Fruit fly (Drosophila melanogaster) whole organism, embryonic: ENCODE measurements around the gene numb.

Experiments used
- Blimp-1 ChIP-seq: fragments of 200-800 bp; sonication (Bioruptor generic); optimal IDR thresholded peaks from 3 replicates; lab custom pipeline; 2018; ENCODE audit warnings: missing biosample characterization, missing genetic modification characterization, mild to moderate bottlenecking, moderate library complexity, missing genetic modification reagents
- CG11695 ChIP-seq: fragments of 200-800 bp; sonication (Bioruptor generic); IDR thresholded peaks from 3 replicates; pipeline ENCODE4 v1.3.6; 2022; ENCODE audit warnings: missing biosample characterization, missing genetic modification characterization
- CG12769 ChIP-seq: fragments of 200-800 bp; sonication (Bioruptor generic); optimal IDR thresholded peaks from 2 replicates; lab custom pipeline; 2019; ENCODE audit warnings: missing biosample characterization, mild to moderate bottlenecking, missing genetic modification characterization, moderate library complexity
- CG17186 ChIP-seq: fragments of 200-800 bp; sonication (Bioruptor generic); optimal IDR thresholded peaks from 3 replicates; lab custom pipeline; 2017; ENCODE audit warnings: missing biosample characterization, missing genetic modification reagents, missing genetic modification characterization
- CG1792 ChIP-seq: fragments of 200-800 bp; sonication (Bioruptor generic); optimal IDR thresholded peaks from 2 replicates; lab custom pipeline; 2016; ENCODE audit warnings: missing biosample characterization, missing genetic modification characterization
- CG31441 ChIP-seq: fragments of 200-800 bp; sonication (Bioruptor generic); IDR thresholded peaks from 2 replicates; pipeline ENCODE4 v1.3.6; 2022; ENCODE audit warnings: missing biosample characterization, missing genetic modification characterization
- CG42726 ChIP-seq: fragments of 200-800 bp; sonication (Bioruptor generic); IDR thresholded peaks from 2 replicates; pipeline ENCODE4 v1.3.6; 2022; ENCODE audit warnings: missing biosample characterization, missing genetic modification characterization; ENCODE audit not compliant: partially characterized antibody
- CG4282 ChIP-seq: fragments of 200-800 bp; sonication (Bioruptor generic); optimal IDR thresholded peaks from 2 replicates; lab custom pipeline; 2016; ENCODE audit warnings: missing biosample characterization, missing genetic modification characterization
- CG4730 ChIP-seq: fragments of 200-800 bp; sonication (Bioruptor generic); IDR thresholded peaks from 2 replicates; pipeline ENCODE4 v1.3.6; 2022; ENCODE audit warnings: missing biosample characterization, missing genetic modification characterization
- CG6765 ChIP-seq: fragments of 200-800 bp; sonication (Bioruptor generic); optimal IDR thresholded peaks from 3 replicates; lab custom pipeline; 2017; ENCODE audit warnings: missing biosample characterization, mild to moderate bottlenecking, missing genetic modification characterization
- CG6813 ChIP-seq: fragments of 200-800 bp; sonication (Bioruptor generic); optimal IDR thresholded peaks from 2 replicates; lab custom pipeline; 2017; ENCODE audit warnings: missing biosample characterization, missing genetic modification characterization, mild to moderate bottlenecking, moderate library complexity, missing genetic modification reagents
- CoRest ChIP-seq: fragments of 200-800 bp; sonication (Bioruptor generic); optimal IDR thresholded peaks from 3 replicates; lab custom pipeline; 2018; ENCODE audit warnings: missing biosample characterization, mild to moderate bottlenecking, missing genetic modification characterization, moderate library complexity
- D19A ChIP-seq: fragments of 200-800 bp; optimal IDR thresholded peaks from 3 replicates; lab custom pipeline; 2019; ENCODE audit warnings: missing biosample characterization, mild to moderate bottlenecking, missing genetic modification characterization, moderate library complexity
- Kr ChIP-seq: fragments of 200-800 bp; sonication (Bioruptor generic); optimal IDR thresholded peaks from 2 replicates; lab custom pipeline; 2017; ENCODE audit warnings: missing biosample characterization, mild to moderate bottlenecking, missing genetic modification characterization
- MTF-1 ChIP-seq: fragments of 200-800 bp; sonication (Bioruptor generic); optimal IDR thresholded peaks from 2 replicates; lab custom pipeline; 2018; ENCODE audit warnings: missing biosample characterization, mild to moderate bottlenecking, missing genetic modification characterization, borderline replicate concordance
- Mrtf ChIP-seq: fragments of 200-800 bp; sonication (Bioruptor generic); IDR thresholded peaks from 3 replicates; pipeline ENCODE4 v1.3.6; 2022; ENCODE audit warnings: missing biosample characterization, missing genetic modification characterization
- Oli ChIP-seq: fragments of 200-800 bp; sonication (Bioruptor generic); optimal IDR thresholded peaks from 2 replicates; lab custom pipeline; 2018; ENCODE audit warnings: missing biosample characterization, mild to moderate bottlenecking, missing genetic modification characterization, moderate library complexity
- Optix ChIP-seq: fragments of 200-800 bp; sonication (Bioruptor generic); IDR thresholded peaks from 3 replicates; pipeline ENCODE4 v1.3.6; 2022; ENCODE audit warnings: missing biosample characterization, missing genetic modification characterization
- Sox102F ChIP-seq: fragments of 200-800 bp; sonication (Bioruptor generic); optimal IDR thresholded peaks from 2 replicates; lab custom pipeline; 2018; ENCODE audit warnings: missing biosample characterization, mild to moderate bottlenecking, missing genetic modification characterization, moderate library complexity
- Stat92E ChIP-seq, 3 experiments: fragments of >200 bp in 2 of 3; fragments of 200-800 bp in 1 of 3; sonication (Bioruptor generic) in 1 of 3; optimal IDR thresholded peaks; 2 replicates each; lab custom pipeline; 2017 to 2019; ENCODE audit warnings: missing biosample characterization in 3 of 3, missing genetic modification characterization in 3 of 3, mild to moderate bottlenecking in 1 of 3, moderate library complexity in 1 of 3
- ase ChIP-seq: fragments of 200-800 bp; sonication (Bioruptor generic); IDR thresholded peaks from 3 replicates; pipeline ENCODE4 v1.3.6; 2022; ENCODE audit warnings: missing biosample characterization, missing genetic modification characterization
- bsh ChIP-seq, 2 experiments: fragments of 200-800 bp; sonication (Bioruptor generic); optimal IDR thresholded peaks; 2 replicates each; lab custom pipeline; 2017 to 2018; ENCODE audit warnings: mild to moderate bottlenecking in 2 of 2, missing biosample characterization in 2 of 2, missing genetic modification characterization in 2 of 2, moderate library complexity in 1 of 2
- dmrt99B ChIP-seq: fragments of 200-800 bp; sonication (Bioruptor generic); optimal IDR thresholded peaks from 2 replicates; lab custom pipeline; 2018; ENCODE audit warnings: missing biosample characterization, mild to moderate bottlenecking, missing genetic modification characterization, moderate library complexity
- dpn ChIP-seq, 2 experiments: fragments of 200-800 bp; sonication (Bioruptor generic); optimal IDR thresholded peaks; 3 replicates each; lab custom pipeline; 2016; ENCODE audit warnings: missing biosample characterization in 2 of 2, missing genetic modification characterization in 2 of 2
- ems ChIP-seq: fragments of 200-800 bp; sonication (Bioruptor generic); optimal IDR thresholded peaks from 3 replicates; lab custom pipeline; 2016; ENCODE audit warnings: missing biosample characterization, missing genetic modification characterization
- gem ChIP-seq: fragments of 200-800 bp; sonication (Bioruptor generic); optimal IDR thresholded peaks from 2 replicates; lab custom pipeline; 2019; ENCODE audit warnings: missing biosample characterization, mild to moderate bottlenecking, missing genetic modification characterization, moderate library complexity
- gfzf ChIP-seq: fragments of 200-800 bp; sonication (Bioruptor generic); optimal IDR thresholded peaks from 2 replicates; lab custom pipeline; 2016; ENCODE audit warnings: missing biosample characterization, mild to moderate bottlenecking, missing genetic modification characterization, moderate library complexity
- hbn ChIP-seq: fragments of 200-800 bp; sonication (Bioruptor generic); IDR thresholded peaks from 2 replicates; pipeline ENCODE4 v1.3.6; 2022; ENCODE audit warnings: missing biosample characterization, missing genetic modification characterization; ENCODE audit not compliant: partially characterized antibody
- inv ChIP-seq: fragments of 200-800 bp; sonication (Bioruptor generic); IDR thresholded peaks from 2 replicates; pipeline ENCODE4 v1.3.6; 2022; ENCODE audit warnings: missing biosample characterization, missing genetic modification characterization; ENCODE audit not compliant: partially characterized antibody
- lilli ChIP-seq: fragments of 200-800 bp; sonication (Bioruptor generic); optimal IDR thresholded peaks from 3 replicates; lab custom pipeline; 2016; ENCODE audit warnings: missing biosample characterization, missing genetic modification characterization
- lola ChIP-seq, 3 experiments: fragments of >200 bp in 2 of 3; fragments of 200-800 bp in 1 of 3; sonication (Bioruptor generic) in 1 of 3; optimal IDR thresholded peaks; 2 replicates each; lab custom pipeline; 2017 to 2019; ENCODE audit warnings: missing biosample characterization in 3 of 3, missing genetic modification characterization in 3 of 3, mild to moderate bottlenecking in 1 of 3, moderate library complexity in 1 of 3
- mld ChIP-seq: fragments of 200-800 bp; sonication (Bioruptor generic); IDR thresholded peaks from 3 replicates; pipeline ENCODE4 v1.3.6; 2022; ENCODE audit warnings: missing biosample characterization, missing genetic modification characterization; ENCODE audit not compliant: partially characterized antibody
- oc ChIP-seq: fragments of 200-800 bp; sonication (Bioruptor generic); optimal IDR thresholded peaks from 2 replicates; lab custom pipeline; 2018; ENCODE audit warnings: missing biosample characterization, mild to moderate bottlenecking, missing genetic modification characterization, moderate library complexity
- otp ChIP-seq: fragments of 200-800 bp; sonication (Bioruptor generic); IDR thresholded peaks from 3 replicates; pipeline ENCODE4, ENCODE4 v1.3.6; 2022; ENCODE audit warnings: missing biosample characterization, missing genetic modification characterization
- pb ChIP-seq: fragments of 200-800 bp; sonication (Bioruptor generic); optimal IDR thresholded peaks from 3 replicates; lab custom pipeline; 2016; ENCODE audit warnings: missing biosample characterization, missing genetic modification characterization
- ranshi ChIP-seq: fragments of 200-800 bp; sonication (Bioruptor generic); IDR thresholded peaks from 2 replicates; pipeline ENCODE4 v1.3.6; 2022; ENCODE audit warnings: missing biosample characterization, missing genetic modification characterization
- slbo ChIP-seq: fragments of 200-800 bp; sonication (Bioruptor generic); IDR thresholded peaks from 2 replicates; pipeline ENCODE4 v1.3.6; 2022; ENCODE audit warnings: missing biosample characterization, missing genetic modification characterization
- trem ChIP-seq: fragments of 200-800 bp; optimal IDR thresholded peaks from 3 replicates; lab custom pipeline; 2019; ENCODE audit warnings: missing biosample characterization, mild to moderate bottlenecking, missing genetic modification characterization, moderate library complexity
- tx ChIP-seq: fragments of 200-800 bp; sonication (Bioruptor generic); optimal IDR thresholded peaks from 2 replicates; lab custom pipeline; 2016; ENCODE audit warnings: missing biosample characterization, missing genetic modification characterization
- vfl ChIP-seq: fragments of 200-800 bp; sonication (Bioruptor generic); optimal IDR thresholded peaks from 2 replicates; lab custom pipeline; 2016; ENCODE audit warnings: missing biosample characterization, missing genetic modification characterization
- vvl ChIP-seq: fragments of 200-800 bp; sonication (Bioruptor generic); IDR thresholded peaks from 2 replicates; pipeline ENCODE4 v1.3.6; 2022; ENCODE audit warnings: missing biosample characterization, missing genetic modification characterization

numb gene

dm6 chr2L:9505372-9506103 is 68.3 kb downstream of the numb start (continued):
- TF ChIP-seq ase (GFP tag; lab: Robert Waterston, UW) (0 out of 3 replicates have a peak, but pooled peaks have one; percentile 10), Oli (tag; lab: Kevin White, UChicago) (peak; percentile 29), Optix (GFP tag; lab: Robert Waterston, UW) (no peak), CG6765 (GFP tag; lab: Kevin White, UChicago) (no peak), slbo (GFP tag; lab: Robert Waterston, UW) (no peak), CG42726 (GFP tag; lab: Robert Waterston, UW) (no peak), CG12769 (no peak), gem (tag; lab: Kevin White, UChicago) (peak; percentile 53), bsh (GFP tag; optimal IDR thresholded peaks at IDR 0.05; lab: Kevin White, UChicago) (peak in 1 of 2 experiments; percentile 44), oc (peak; percentile 30), gfzf (no peak), ranshi (GFP tag; lab: Robert Waterston, UW) (no peak), vfl (GFP tag; lab: Kevin White, UChicago) (no peak), mld (GFP tag; lab: Robert Waterston, UW) (no peak), CG4730 (no peak), Kr (GFP tag; lab: Kevin White, UChicago) (no peak), CG4282 (no peak), Blimp-1 (GFP tag; lab: Kevin White, UChicago) (peak; percentile 62), CG17186 (GFP tag; lab: Kevin White, UChicago) (no peak), Mrtf (GFP tag; lab: Robert Waterston, UW) (no peak), lola (GFP tag; optimal IDR thresholded peaks at IDR 0.05; lab: Kevin White, UChicago) (no peak), MTF-1 (GFP tag; lab: Kevin White, UChicago) (no peak), inv (no peak), tx (GFP tag; lab: Kevin White, UChicago) (no peak), otp (GFP tag; lab: Robert Waterston, UW) (no peak), trem (tag; lab: Kevin White, UChicago) (no peak), CoRest (tag; lab: Kevin White, UChicago) (no peak), vvl (GFP tag; lab: Robert Waterston, UW) (peak; percentile 53; the same call in 1 of the 2 replicates), lilli (no peak), Sox102F (peak; percentile 60), ems (GFP tag; lab: Kevin White, UChicago) (no peak), CG11695 (GFP tag; lab: Robert Waterston, UW) (no peak), dpn (GFP tag; optimal IDR thresholded peaks at IDR 0.05; lab: Kevin White, UChicago) (peak in 1 of 2 experiments; percentile 16), CG31441 (peak; percentile 58), CG1792 (no peak), dmrt99B (tag; lab: Kevin White, UChicago) (peak; percentile 45), D19A (peak; percentile 35), pb (GFP tag; lab: Kevin White, UChicago) (no peak), Stat92E (GFP tag; optimal IDR thresholded peaks at IDR 0.05; lab: Kevin White, UChicago) (no peak), hbn (no peak), CG6813 (GFP tag; lab: Kevin White, UChicago) (no peak)
